Worm (Caenorhabditis elegans): ENCODE measurements around the gene F23A7.8.

- TF ChIP-seq ref-2 (tag; optimal IDR thresholded peaks at IDR 0.05): no peak
- TF ChIP-seq pqm-1 (tag; optimal IDR thresholded peaks at IDR 0.05): no peak
- no peak for TF ChIP-seq ama-1 (optimal IDR thresholded peaks at IDR 0.05)
- no peak for TF ChIP-seq nfya-1 (tag; optimal IDR thresholded peaks at IDR 0.05)
- TF ChIP-seq fkh-10 (GFP tag; optimal IDR thresholded peaks at IDR 0.05): no peak
- no peak for TF ChIP-seq elt-2 (tag; optimal IDR thresholded peaks at IDR 0.05)
- no peak for TF ChIP-seq syd-9 (tag; optimal IDR thresholded peaks at IDR 0.05)
- no peak for TF ChIP-seq pha-4 (tag; optimal IDR thresholded peaks at IDR 0.05)
- TF ChIP-seq K09A11.1 (tag; optimal IDR thresholded peaks at IDR 0.05; ENCODE audit: insufficient read depth): no peak
- no peak for TF ChIP-seq ceh-14 (tag; optimal IDR thresholded peaks at IDR 0.05)
Observed at ce11 chrX:16202229-16202628, 10.9 kb upstream of the F23A7.8 start.

Measured in whole organism, late embryonic.